Worm (Caenorhabditis elegans) whole organism, L1 larva: ENCODE measurements around the gene sre-28.
A peak's percentile ranks its signal among the peaks of the same experiment; 100 is the strongest.

ENCODE experiments used
- C16A3.4 ChIP-seq: fragments of 150-350 bp; optimal IDR thresholded peaks from 2 replicates; lab custom pipeline; 2014; ENCODE audit warnings: missing biosample characterization, missing genetic modification characterization
- F16B12.6 ChIP-seq: fragments of 150-350 bp; optimal IDR thresholded peaks from 2 replicates; lab custom pipeline; 2014; ENCODE audit warnings: missing biosample characterization, missing genetic modification characterization
- Y116A8C.19 ChIP-seq: sonication (generic microtip); optimal IDR thresholded peaks from 2 replicates; lab custom pipeline; 2016; ENCODE audit warnings: missing compliant biosample characterization, missing genetic modification characterization, borderline replicate concordance
- ama-1 ChIP-seq: fragments of 150-350 bp; optimal IDR thresholded peaks from 2 replicates; lab custom pipeline; 2014
- blmp-1 ChIP-seq: fragments of 150-350 bp; optimal IDR thresholded peaks from 2 replicates; lab custom pipeline; 2014; ENCODE audit warnings: missing biosample characterization, missing genetic modification characterization
- ceh-8 ChIP-seq: fragments of 200-800 bp; sonication (Bioruptor generic); optimal IDR thresholded peaks from 2 replicates; lab custom pipeline; 2018; ENCODE audit warnings: mild to moderate bottlenecking, missing genetic modification characterization, moderate library complexity, missing compliant biosample characterization
- ceh-82 ChIP-seq, 3 experiments: fragments of 150-350 bp in 1 of 3; sonication (generic microtip) in 2 of 3; optimal IDR thresholded peaks; 2 replicates each; lab custom pipeline; 2014 to 2017; ENCODE audit warnings: missing biosample characterization in 3 of 3, missing genetic modification characterization in 3 of 3
- ceh-88 ChIP-seq: fragments of 200-800 bp; sonication (Bioruptor generic); IDR thresholded peaks from 2 replicates; pipeline ENCODE4 v1.3.6; 2022; ENCODE audit warnings: missing genetic modification characterization, missing compliant biosample characterization
- ceh-90 ChIP-seq: sonication (generic microtip); optimal IDR thresholded peaks from 2 replicates; lab custom pipeline; 2016; ENCODE audit warnings: missing genetic modification characterization, missing compliant biosample characterization
- dpl-1 ChIP-seq, 3 experiments: fragments of 150-350 bp in 2 of 3; sonication (generic microtip) in 1 of 3; optimal IDR thresholded peaks; 2 replicates each; lab custom pipeline; 2014 to 2017; ENCODE audit warnings: missing biosample characterization in 3 of 3, missing genetic modification characterization in 3 of 3, missing genetic modification reagents in 3 of 3
- dsc-1 ChIP-seq: sonication (generic microtip); optimal IDR thresholded peaks from 2 replicates; lab custom pipeline; 2016; ENCODE audit warnings: mild to moderate bottlenecking, missing genetic modification characterization, missing compliant biosample characterization
- efl-1 ChIP-seq, 4 experiments: fragments of 150-350 bp; optimal IDR thresholded peaks in 3 of 4; peaks in 1 of 4; 1 replicate in 1 of 4; 2 replicates in 3 of 4; lab custom pipeline; 2014; ENCODE audit warnings: missing biosample characterization in 2 of 4, missing genetic modification characterization in 2 of 4, missing genetic modification reagents in 2 of 4
- efl-3 ChIP-seq: fragments of 200-800 bp; sonication (Bioruptor generic); optimal IDR thresholded peaks from 2 replicates; lab custom pipeline; 2018; ENCODE audit warnings: mild to moderate bottlenecking, missing genetic modification characterization, missing compliant biosample characterization
- elt-2 ChIP-seq: sonication (generic microtip); optimal IDR thresholded peaks from 2 replicates; lab custom pipeline; 2016; ENCODE audit warnings: missing genetic modification characterization, mild to moderate bottlenecking, inconsistent platforms, missing compliant biosample characterization, missing genetic modification reagents
- elt-3 ChIP-seq, 6 experiments: fragments of 150-350 bp in 1 of 6; sonication (generic microtip); optimal IDR thresholded peaks; 2 replicates each; lab custom pipeline; 2017 to 2018; ENCODE audit warnings: missing biosample characterization in 6 of 6, missing genetic modification characterization in 6 of 6, inconsistent platforms in 1 of 6
- fkh-10 ChIP-seq: sonication (generic microtip); optimal IDR thresholded peaks from 2 replicates; lab custom pipeline; 2017; ENCODE audit warnings: missing biosample characterization, missing genetic modification reagents, missing genetic modification characterization
- fkh-4 ChIP-seq: sonication (generic microtip); optimal IDR thresholded peaks from 2 replicates; lab custom pipeline; 2016; ENCODE audit warnings: missing compliant biosample characterization, missing genetic modification characterization, borderline replicate concordance
- grh-1 ChIP-seq: fragments of 200-800 bp; sonication (Bioruptor generic); IDR thresholded peaks from 2 replicates; pipeline ENCODE4 v1.3.6; 2022; ENCODE audit warnings: missing genetic modification reagents, missing genetic modification characterization, missing compliant biosample characterization
- hlh-17 ChIP-seq: fragments of 200-800 bp; sonication (Bioruptor generic); optimal IDR thresholded peaks from 2 replicates; lab custom pipeline; 2018; ENCODE audit warnings: missing genetic modification characterization, mild to moderate bottlenecking, missing compliant biosample characterization, moderate library complexity, borderline replicate concordance
- irx-1 ChIP-seq: sonication (generic microtip); optimal IDR thresholded peaks from 2 replicates; lab custom pipeline; 2016; ENCODE audit warnings: missing genetic modification characterization, missing compliant biosample characterization
- isw-1 ChIP-seq: fragments of 200-800 bp; sonication (Bioruptor generic); IDR thresholded peaks from 2 replicates; pipeline ENCODE4 v1.3.6; 2022; ENCODE audit warnings: missing genetic modification characterization, missing compliant biosample characterization
- lin-13 ChIP-seq: fragments of 150-350 bp; optimal IDR thresholded peaks from 2 replicates; lab custom pipeline; 2014; ENCODE audit warnings: missing biosample characterization, missing genetic modification reagents, missing genetic modification characterization
- lin-14 ChIP-seq: fragments of 200-800 bp; sonication (Bioruptor generic); optimal IDR thresholded peaks from 2 replicates; lab custom pipeline; 2018; ENCODE audit warnings: mild to moderate bottlenecking, missing genetic modification characterization, moderate library complexity, missing compliant biosample characterization
- lin-35 ChIP-seq, 2 experiments: fragments of 150-350 bp; optimal IDR thresholded peaks; 2 replicates each; lab custom pipeline; 2014; ENCODE audit warnings: missing biosample characterization in 2 of 2, missing genetic modification characterization in 2 of 2, missing genetic modification reagents in 2 of 2
- lir-3 ChIP-seq: sonication (generic microtip); optimal IDR thresholded peaks from 2 replicates; lab custom pipeline; 2016; ENCODE audit warnings: mild to moderate bottlenecking, missing genetic modification characterization, moderate library complexity, missing compliant biosample characterization; ENCODE audit not compliant: poor library complexity
- lsy-2 ChIP-seq, 2 experiments: fragments of 150-350 bp; optimal IDR thresholded peaks; 2 replicates each; lab custom pipeline; 2014; ENCODE audit warnings: missing biosample characterization in 2 of 2, missing genetic modification characterization in 2 of 2
- mab-9 ChIP-seq: fragments of 200-800 bp; sonication (Bioruptor generic); IDR thresholded peaks from 2 replicates; pipeline ENCODE4 v1.3.6; 2022; ENCODE audit warnings: missing genetic modification reagents, missing genetic modification characterization, missing compliant biosample characterization
- mef-2 ChIP-seq: fragments of 150-350 bp; optimal IDR thresholded peaks from 2 replicates; lab custom pipeline; 2014; ENCODE audit warnings: missing biosample characterization, missing genetic modification characterization
- mep-1 ChIP-seq: fragments of 150-350 bp; optimal IDR thresholded peaks from 2 replicates; lab custom pipeline; 2014; ENCODE audit warnings: missing biosample characterization, missing genetic modification characterization
- nhr-12 ChIP-seq: sonication (generic microtip); optimal IDR thresholded peaks from 2 replicates; lab custom pipeline; 2017; ENCODE audit warnings: missing biosample characterization, missing genetic modification characterization
- nhr-19 ChIP-seq: fragments of 200-800 bp; sonication (Bioruptor generic); conservative IDR thresholded peaks from 2 replicates; pipeline ENCODE4 v1.3.6; 2022; ENCODE audit warnings: missing genetic modification characterization, missing compliant biosample characterization
- nhr-20 ChIP-seq: sonication (generic microtip); optimal IDR thresholded peaks from 2 replicates; lab custom pipeline; 2016; ENCODE audit warnings: mild to moderate bottlenecking, missing genetic modification characterization, missing compliant biosample characterization
- nhr-28 ChIP-seq: fragments of 150-350 bp; optimal IDR thresholded peaks from 2 replicates; lab custom pipeline; 2014; ENCODE audit warnings: missing biosample characterization, missing genetic modification characterization
- nhr-47 ChIP-seq: sonication (generic microtip); optimal IDR thresholded peaks from 2 replicates; lab custom pipeline; 2016; ENCODE audit warnings: mild to moderate bottlenecking, missing genetic modification characterization, moderate library complexity, missing compliant biosample characterization
- nhr-71 ChIP-seq: sonication (generic microtip); optimal IDR thresholded peaks from 2 replicates; lab custom pipeline; 2016; ENCODE audit warnings: mild to moderate bottlenecking, missing genetic modification characterization, moderate library complexity, missing compliant biosample characterization
- nhr-77 ChIP-seq: fragments of 150-350 bp; optimal IDR thresholded peaks from 2 replicates; lab custom pipeline; 2014; ENCODE audit warnings: missing biosample characterization, missing genetic modification characterization
- nhr-84 ChIP-seq: sonication (generic microtip); optimal IDR thresholded peaks from 2 replicates; lab custom pipeline; 2017; ENCODE audit warnings: missing biosample characterization, missing genetic modification characterization
- nhr-85 ChIP-seq: sonication (generic microtip); peaks from one replicate; lab custom pipeline; 2016; ENCODE audit warnings: missing genetic modification characterization, inconsistent platforms, missing compliant biosample characterization
- nhr-90 ChIP-seq: sonication (generic microtip); optimal IDR thresholded peaks from 2 replicates; lab custom pipeline; 2016; ENCODE audit warnings: mild to moderate bottlenecking, missing genetic modification characterization, missing compliant biosample characterization; ENCODE audit not compliant: poor library complexity
- pax-3 ChIP-seq: fragments of 200-800 bp; sonication (Bioruptor generic); optimal IDR thresholded peaks from 2 replicates; lab custom pipeline; 2018; ENCODE audit warnings: mild to moderate bottlenecking, missing genetic modification characterization, moderate library complexity, missing compliant biosample characterization
- rnt-1 ChIP-seq: sonication (generic microtip); optimal IDR thresholded peaks from 2 replicates; lab custom pipeline; 2016; ENCODE audit warnings: mild to moderate bottlenecking, missing genetic modification characterization, moderate library complexity, missing compliant biosample characterization
- skn-1 ChIP-seq: fragments of 150-350 bp; optimal IDR thresholded peaks from 2 replicates; lab custom pipeline; 2014; ENCODE audit warnings: missing biosample characterization, missing genetic modification characterization
- snu-23 ChIP-seq: sonication (generic microtip); optimal IDR thresholded peaks from 2 replicates; lab custom pipeline; 2016; ENCODE audit warnings: missing genetic modification characterization, missing compliant biosample characterization
- swsn-7 ChIP-seq: sonication (generic microtip); optimal IDR thresholded peaks from 2 replicates; lab custom pipeline; 2016; ENCODE audit warnings: missing genetic modification characterization, missing compliant biosample characterization
- tbx-2 ChIP-seq: sonication (generic microtip); optimal IDR thresholded peaks from 2 replicates; lab custom pipeline; 2016; ENCODE audit warnings: missing genetic modification characterization, missing compliant biosample characterization
- unc-62 ChIP-seq: fragments of 150-350 bp; optimal IDR thresholded peaks from 2 replicates; lab custom pipeline; 2014; ENCODE audit warnings: missing biosample characterization, missing genetic modification reagents, missing genetic modification characterization
- unc-98 ChIP-seq: fragments of 200-800 bp; sonication (Bioruptor generic); IDR thresholded peaks from 2 replicates; pipeline ENCODE4 v1.3.6; 2022; ENCODE audit warnings: missing genetic modification characterization, missing compliant biosample characterization
- vab-15 ChIP-seq: sonication (generic microtip); optimal IDR thresholded peaks from 2 replicates; lab custom pipeline; 2017; ENCODE audit warnings: missing genotype, mild to moderate bottlenecking, missing genetic modification characterization, missing compliant biosample characterization
- xbp-1 ChIP-seq: sonication (generic microtip); optimal IDR thresholded peaks from 2 replicates; lab custom pipeline; 2016; ENCODE audit warnings: missing genetic modification characterization, missing compliant biosample characterization

Gene sre-28

DNA sequence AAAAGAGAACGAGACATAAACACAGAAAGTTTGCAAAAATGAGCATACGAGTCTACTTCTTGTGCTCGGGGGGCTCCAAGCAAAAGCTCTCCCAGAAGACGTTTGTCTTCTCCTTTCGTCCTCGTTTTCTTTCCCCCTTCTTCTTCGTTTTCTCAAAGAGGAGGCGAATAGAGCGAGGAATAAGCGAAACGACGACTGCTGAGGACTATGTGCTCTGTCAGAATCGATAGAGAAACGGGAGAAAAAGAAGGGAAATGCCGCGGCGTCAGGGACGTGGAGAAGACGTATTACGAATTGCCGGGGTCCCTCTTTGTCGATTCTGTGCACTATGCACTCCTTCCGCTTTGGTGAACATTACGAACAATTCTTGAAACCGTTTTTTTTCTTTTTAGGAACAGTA lies 34.2 kb downstream of the sre-28 start (continued):
- peak; percentile 26 for TF ChIP-seq mep-1
- no peak for TF ChIP-seq irx-1
- TF ChIP-seq ama-1 (lab: Kevin White, UChicago) = no peak
- peak; percentile 11 for TF ChIP-seq snu-23
- TF ChIP-seq nhr-84 = no peak
- TF ChIP-seq lin-35 (GFP tag; optimal IDR thresholded peaks at IDR 0.05; lab: Kevin White, UChicago) = no peak
- no peak for TF ChIP-seq unc-62 (GFP tag; lab: Kevin White, UChicago)
- no peak for TF ChIP-seq nhr-12
- TF ChIP-seq Y116A8C.19 (tag; lab: Kevin White, UChicago) = no peak
- TF ChIP-seq unc-98 (GFP tag; lab: Robert Waterston, UW) = no peak
- TF ChIP-seq dpl-1 (GFP tag; optimal IDR thresholded peaks at IDR 0.05; lab: Kevin White, UChicago) = no peak
- no peak for TF ChIP-seq F16B12.6 (tag; lab: Kevin White, UChicago)
- no peak for TF ChIP-seq ceh-90
- no peak for TF ChIP-seq mab-9 (GFP tag; lab: Robert Waterston, UW)
- no peak for TF ChIP-seq elt-2
- TF ChIP-seq C16A3.4 (tag; lab: Kevin White, UChicago) = no peak
- no peak for TF ChIP-seq vab-15 (tag; lab: Kevin White, UChicago)
- TF ChIP-seq elt-3 (tag; optimal IDR thresholded peaks at IDR 0.05; lab: Kevin White, UChicago) = no peak
- TF ChIP-seq ceh-8 = no peak
- peak; percentile 19 for TF ChIP-seq nhr-71 (tag; lab: Kevin White, UChicago)
- peak; percentile 32 for TF ChIP-seq fkh-10
- TF ChIP-seq mef-2 (tag; lab: Kevin White, UChicago) = no peak
- TF ChIP-seq skn-1 (tag; lab: Kevin White, UChicago) = no peak
- TF ChIP-seq dsc-1 (tag; lab: Kevin White, UChicago) = no peak
- no peak for TF ChIP-seq efl-3 (GFP tag; lab: Kevin White, UChicago)
- no peak for TF ChIP-seq nhr-28 (tag; lab: Kevin White, UChicago)
- no peak for TF ChIP-seq fkh-4 (tag; lab: Kevin White, UChicago)
- TF ChIP-seq hlh-17 (GFP tag; lab: Kevin White, UChicago) = no peak
- no peak for TF ChIP-seq pax-3

DNA sequence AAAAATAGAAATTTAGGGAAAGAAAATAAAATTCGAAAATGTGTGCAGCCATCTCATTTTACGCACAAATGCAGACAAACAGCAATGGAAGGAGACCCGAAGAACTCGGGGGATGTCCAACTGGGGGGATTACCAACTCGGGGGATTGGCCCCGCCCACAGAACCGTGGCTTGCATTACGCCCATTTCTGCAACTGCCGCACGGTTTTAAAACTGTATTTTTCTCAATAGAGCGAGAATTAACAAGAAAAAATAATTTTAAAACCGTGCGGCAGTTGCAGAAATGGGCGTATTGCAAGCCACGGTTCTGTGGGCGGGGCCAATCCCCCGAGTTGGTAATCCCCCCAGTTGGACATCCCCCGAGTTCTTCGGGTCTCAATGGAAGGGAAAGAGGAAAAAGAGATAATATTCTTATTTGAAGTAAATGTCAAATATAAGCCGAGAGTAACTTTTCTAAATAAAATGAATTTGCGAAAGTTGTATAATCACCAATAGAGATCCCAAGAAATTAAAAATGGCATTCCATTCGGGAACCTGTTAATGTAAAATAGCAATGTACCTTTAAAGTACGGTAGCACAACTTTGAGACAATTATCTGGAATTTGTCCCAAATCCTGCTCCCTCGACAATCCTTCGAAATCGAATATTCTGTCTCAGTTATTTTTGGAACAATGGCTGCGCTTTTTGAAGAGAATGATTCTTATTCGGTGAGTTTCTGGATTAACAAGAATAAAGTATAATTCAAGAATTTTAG lies 36.7 kb downstream of the sre-28 start, which contains the start of the genes ruvb-1 and tofu-1:
ruvb-1 (minus strand) TSS at position 72 of the 753 bp plus-strand sequence.
tofu-1 (plus strand) TSS at position 417 of the 753 bp plus-strand sequence.
- TF ChIP-seq nhr-47 = peak; percentile 84
- peak; percentile 64 for TF ChIP-seq lir-3 (tag; lab: Kevin White, UChicago)
- TF ChIP-seq lin-13 (GFP tag; lab: Kevin White, UChicago) = peak; percentile 16
- peak; percentile 79 for TF ChIP-seq nhr-85 (tag; lab: Kevin White, UChicago)
- peak; percentile 14 for TF ChIP-seq blmp-1
- TF ChIP-seq mab-9 (GFP tag; lab: Robert Waterston, UW) = peak; percentile 52
- peak; percentile 75 for TF ChIP-seq xbp-1 (tag; lab: Kevin White, UChicago)
- peak; percentile 78 for TF ChIP-seq grh-1
- peak; percentile 5 to 65 (median 49) for TF ChIP-seq dpl-1 (GFP tag; optimal IDR thresholded peaks at IDR 0.05; lab: Kevin White, UChicago)
- peak; percentile 81 for TF ChIP-seq nhr-71 (tag; lab: Kevin White, UChicago)
- TF ChIP-seq efl-1 (optimal IDR thresholded peaks at IDR 0.05; lab: Kevin White, UChicago) = peak; percentile 30 to 60
- peak; percentile 49 to 96 for TF ChIP-seq efl-1 (GFP tag; optimal IDR thresholded peaks at IDR 0.05 in 1 of 2; lab: Kevin White, UChicago)
- TF ChIP-seq pax-3 = peak; percentile 14
- TF ChIP-seq nhr-90 (tag; lab: Kevin White, UChicago) = peak; percentile 87
- peak; percentile 59 for TF ChIP-seq mep-1
- peak; percentile 43 for TF ChIP-seq rnt-1 (tag; lab: Kevin White, UChicago)
- TF ChIP-seq ceh-88 (GFP tag; lab: Robert Waterston, UW) = peak; percentile 55
- TF ChIP-seq isw-1 (GFP tag; lab: Robert Waterston, UW) = peak; percentile 48
- TF ChIP-seq nhr-77 = peak; percentile 24
- peak; percentile 81 for TF ChIP-seq nhr-19 (GFP tag; lab: Robert Waterston, UW)
- peak; percentile 46 to 60 for TF ChIP-seq lsy-2 (tag; optimal IDR thresholded peaks at IDR 0.05; lab: Kevin White, UChicago)
- peak; percentile 72 for TF ChIP-seq tbx-2
- TF ChIP-seq F16B12.6 (tag; lab: Kevin White, UChicago) = peak; percentile 84
- TF ChIP-seq snu-23 = peak; percentile 82
- TF ChIP-seq ceh-82 (tag; optimal IDR thresholded peaks at IDR 0.05; lab: Kevin White, UChicago) = peak in 2 of 3 experiments; percentile 39 to 42
- TF ChIP-seq C16A3.4 (tag; lab: Kevin White, UChicago) = peak; percentile 45
- TF ChIP-seq skn-1 (tag; lab: Kevin White, UChicago) = peak; percentile 3
- peak; percentile 79 for TF ChIP-seq nhr-20
- TF ChIP-seq lin-14 (GFP tag; lab: Kevin White, UChicago) = peak; percentile 63
- TF ChIP-seq swsn-7 (tag; lab: Kevin White, UChicago) = peak; percentile 78
- peak; percentile 24 for TF ChIP-seq dsc-1 (tag; lab: Kevin White, UChicago)
